Worm (Caenorhabditis elegans): Measurements from ENCODE around the gene T10G3.1.

T10G3.1 gene

DNA sequence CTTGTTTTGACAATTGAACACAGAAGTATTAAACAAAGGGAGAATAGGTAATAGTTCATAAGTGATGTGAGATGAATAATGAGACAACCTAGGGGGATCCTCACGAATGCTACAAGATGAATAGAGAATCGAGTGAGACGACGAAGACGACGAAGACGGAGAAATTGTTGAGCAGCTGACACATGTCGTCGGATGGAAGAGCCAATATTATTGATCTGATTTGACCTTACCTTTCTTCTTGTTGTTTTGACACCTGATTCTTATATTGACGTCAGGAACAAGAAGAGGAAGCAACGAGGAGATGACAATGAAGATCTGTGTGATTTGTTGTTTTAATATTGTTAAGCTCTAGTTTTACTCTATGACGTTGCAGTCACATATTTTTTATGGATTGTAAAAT lies at the start of gene T10G3.1:
TSS of gene T10G3.1 (minus strand) at position 213 of the 400 bp plus-strand sequence.
- TF ChIP-seq unc-62 (GFP tag; optimal IDR thresholded peaks at IDR 0.05): no peak

DNA sequence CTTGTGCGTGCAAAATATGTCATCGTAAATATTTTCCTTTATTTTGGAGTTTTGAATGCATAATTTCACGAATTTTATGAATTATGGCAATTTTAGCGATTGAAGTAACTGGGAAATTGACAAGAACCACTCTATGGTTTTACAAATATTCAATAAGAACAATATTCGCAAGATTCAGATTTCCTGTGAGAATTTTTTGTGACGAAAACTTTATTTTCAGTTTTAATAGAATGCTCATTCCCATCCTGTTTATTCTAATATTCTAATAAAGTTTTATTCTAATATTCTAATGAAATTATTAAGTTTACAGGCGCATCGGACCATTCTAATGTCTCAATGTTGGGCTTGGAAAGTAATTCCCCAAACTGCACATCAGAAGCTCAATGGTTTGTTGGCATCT lies 49.7 kb upstream of the T10G3.1 start, which contains the start of gene R11G10.3:
TSS of gene R11G10.3 (plus strand) at position 301 of the 400 bp plus-strand sequence.
- no peak for TF ChIP-seq unc-62 (GFP tag; optimal IDR thresholded peaks at IDR 0.05)

DNA sequence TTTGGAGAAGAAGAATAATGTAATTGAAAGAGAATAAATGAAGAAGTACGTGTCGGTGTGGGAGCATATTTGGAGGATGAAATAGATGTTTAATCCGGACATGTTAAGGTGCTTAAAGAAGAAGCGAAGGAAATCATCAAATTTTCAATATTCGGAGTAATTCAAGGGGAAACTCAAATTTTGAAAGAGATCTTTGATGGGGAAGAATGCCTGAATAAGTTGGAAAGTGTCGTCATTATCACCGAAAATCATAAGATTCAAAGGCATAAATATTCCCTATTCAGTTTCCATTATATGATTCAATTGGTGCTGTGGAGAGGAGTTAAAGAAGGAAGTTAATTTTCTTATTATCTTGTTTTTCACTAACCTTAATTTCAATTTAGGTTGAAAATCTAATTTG lies 41.6 kb upstream of the T10G3.1 start, which contains the start of gene semi-1:
TSS of gene semi-1 (minus strand) at position 101 of the 400 bp plus-strand sequence.
- TF ChIP-seq unc-62 (GFP tag; optimal IDR thresholded peaks at IDR 0.05): no peak

DNA sequence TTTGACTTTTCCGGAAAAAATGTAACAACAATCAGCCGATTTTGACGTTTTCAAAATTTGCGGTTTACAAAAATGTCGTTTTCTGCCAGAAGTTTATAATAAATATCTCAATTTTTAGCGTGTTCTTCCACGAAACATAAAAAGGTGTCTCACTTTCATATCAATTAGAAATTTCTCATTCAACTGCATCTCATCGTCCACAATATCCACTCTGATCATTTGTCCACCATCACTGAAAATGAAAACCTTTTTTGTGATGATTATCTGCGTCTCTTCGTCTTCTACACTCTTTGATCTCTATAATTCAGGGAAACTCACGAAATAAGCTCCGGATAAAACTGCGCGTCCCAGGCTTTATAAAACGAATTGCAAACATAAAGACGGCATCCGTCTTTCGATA lies 39.0 kb upstream of the T10G3.1 start:
- no peak for TF ChIP-seq unc-62 (GFP tag; optimal IDR thresholded peaks at IDR 0.05)

DNA sequence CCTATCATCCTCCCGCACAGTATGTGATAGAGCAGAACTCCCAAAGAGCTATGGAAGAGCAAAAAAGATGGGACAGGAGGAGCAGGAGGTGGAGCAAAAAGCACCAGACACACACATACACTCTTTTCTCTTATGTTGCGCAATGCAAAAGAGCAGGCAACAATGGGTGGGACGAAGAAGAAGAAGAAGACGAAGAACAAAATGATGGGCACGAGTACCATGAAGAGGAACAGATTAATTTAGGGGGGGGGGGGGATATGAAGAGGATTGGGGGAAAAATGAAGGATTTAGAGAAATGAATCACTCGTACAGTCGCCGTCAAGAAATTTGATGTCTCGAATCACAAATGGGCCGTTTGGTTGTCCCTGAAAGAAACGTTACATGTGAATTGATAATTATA lies 38.1 kb upstream of the T10G3.1 start, which contains the start of gene avr-15:
TSS of gene avr-15 (minus strand) at position 101 of the 400 bp plus-strand sequence.
- TF ChIP-seq unc-62 (GFP tag; optimal IDR thresholded peaks at IDR 0.05): no peak

DNA sequence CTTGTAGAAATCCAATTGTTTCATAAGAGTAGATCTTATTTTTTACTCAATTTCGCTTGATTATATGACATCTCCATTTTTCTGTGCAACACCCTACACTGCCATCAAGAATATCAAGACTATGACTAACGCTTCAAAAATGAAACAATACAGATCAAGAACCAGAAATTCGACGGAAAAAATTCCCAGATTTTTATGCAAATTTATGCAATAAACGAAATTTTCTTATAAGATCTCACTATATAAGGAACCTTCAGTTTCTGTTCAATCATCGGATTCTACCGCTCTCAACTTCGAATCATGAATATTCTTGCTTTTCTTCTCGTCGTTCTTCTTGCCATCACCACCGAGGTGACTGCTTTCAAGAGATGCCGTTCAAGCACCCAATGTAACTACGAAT lies 32.8 kb upstream of the T10G3.1 start, which contains the start of gene R11G10.4:
TSS of gene R11G10.4 (plus strand) at position 301 of the 400 bp plus-strand sequence.
- TF ChIP-seq unc-62 (GFP tag; optimal IDR thresholded peaks at IDR 0.05): no peak

DNA sequence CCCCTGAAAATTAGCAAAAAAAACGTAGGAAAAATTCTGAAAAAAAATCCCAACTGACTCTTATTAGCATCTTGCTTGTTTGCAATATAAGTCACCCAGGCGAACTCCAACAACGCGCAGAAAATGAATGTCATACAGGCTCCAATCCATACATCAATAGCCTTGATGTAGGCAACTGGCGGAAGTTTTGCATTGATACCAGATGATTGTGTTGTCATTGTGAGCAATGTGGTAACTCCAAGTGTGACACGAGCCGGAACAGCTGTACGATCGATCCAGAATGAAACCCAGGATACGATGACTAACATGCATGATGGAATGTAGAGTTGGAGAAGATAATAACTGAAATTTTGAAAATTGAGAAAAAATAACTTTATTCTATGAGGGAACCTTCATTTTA lies 25.7 kb upstream of the T10G3.1 start:
- TF ChIP-seq unc-62 (GFP tag; optimal IDR thresholded peaks at IDR 0.05): no peak

DNA sequence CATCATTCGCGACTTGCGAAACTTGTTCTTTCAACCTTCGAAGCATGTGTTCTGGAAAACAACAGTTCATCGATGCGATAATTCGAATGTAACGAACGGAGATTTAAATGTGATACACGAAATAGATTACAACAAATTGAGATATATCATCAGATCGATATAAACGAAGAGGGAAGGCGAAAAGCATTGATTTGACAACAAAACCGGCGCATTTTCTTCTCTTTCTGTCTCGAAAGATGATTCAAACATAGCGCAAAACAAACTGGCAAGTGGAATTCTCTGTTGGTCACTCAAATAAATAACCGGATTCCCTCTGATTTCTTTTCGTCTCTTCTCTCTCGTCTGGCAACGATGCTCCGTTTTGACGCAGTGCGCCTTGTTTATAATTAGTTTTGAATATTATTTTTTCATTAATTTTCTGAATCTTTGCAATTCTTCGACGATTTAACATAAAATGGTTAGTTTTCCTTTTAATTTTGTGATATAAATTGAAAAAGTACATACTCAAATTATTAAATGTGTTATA lies 23.9 kb upstream of the T10G3.1 start, which contains the start of the genes eea-1 and gut-2:
TSS of gene eea-1 (minus strand) at position 51 of the 526 bp plus-strand sequence.
TSS of gene gut-2 (plus strand) at position 369 of the 526 bp plus-strand sequence.
- no peak for TF ChIP-seq unc-62 (GFP tag; optimal IDR thresholded peaks at IDR 0.05)

DNA sequence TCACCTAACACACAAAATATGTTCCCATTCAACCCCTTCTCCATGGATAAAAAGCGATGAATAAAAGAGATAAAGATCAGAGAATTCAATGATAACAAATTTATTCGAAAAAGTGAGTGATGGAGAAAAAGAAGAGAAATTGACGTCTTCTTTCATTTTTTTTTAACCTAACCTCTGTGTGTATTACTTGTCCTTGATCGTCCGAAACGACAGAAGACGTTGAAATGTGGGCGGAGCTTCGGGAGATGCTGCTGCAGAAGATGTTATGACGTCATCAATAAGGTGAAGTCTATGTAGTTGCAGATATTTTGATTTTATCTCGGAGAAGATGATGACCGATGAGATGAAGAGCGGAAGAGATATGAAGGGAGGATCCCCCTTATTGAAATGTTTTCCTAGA lies 16.4 kb upstream of the T10G3.1 start, which contains the start of gene T10G3.3:
TSS of gene T10G3.3 (minus strand) at position 370 of the 400 bp plus-strand sequence.
- no peak for TF ChIP-seq unc-62 (GFP tag; optimal IDR thresholded peaks at IDR 0.05)

DNA sequence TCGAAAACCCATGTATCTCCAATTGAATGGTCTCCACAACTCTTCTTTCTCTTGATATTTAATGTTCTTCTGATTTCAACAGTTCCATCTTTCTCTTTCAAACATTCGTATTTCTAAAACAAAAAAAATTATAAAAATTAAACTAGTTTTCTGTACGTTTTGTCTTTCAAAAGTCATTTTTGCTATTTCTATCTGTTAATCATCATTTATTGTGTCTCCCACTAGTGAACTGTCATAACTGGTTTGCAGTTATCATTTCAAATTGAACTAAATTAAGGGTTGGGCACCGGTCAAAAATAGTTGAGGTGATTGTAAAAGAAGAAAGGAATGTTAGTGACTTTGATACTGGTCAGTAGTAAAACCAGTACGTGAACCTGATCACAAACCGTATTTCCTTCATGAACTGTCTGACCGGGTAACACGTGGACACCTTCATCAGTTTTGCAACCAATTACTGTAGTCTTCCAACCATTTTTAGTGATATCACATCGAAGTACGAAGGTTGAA lies 14.9 kb upstream of the T10G3.1 start:
- no peak for TF ChIP-seq unc-62 (GFP tag; optimal IDR thresholded peaks at IDR 0.05)

DNA sequence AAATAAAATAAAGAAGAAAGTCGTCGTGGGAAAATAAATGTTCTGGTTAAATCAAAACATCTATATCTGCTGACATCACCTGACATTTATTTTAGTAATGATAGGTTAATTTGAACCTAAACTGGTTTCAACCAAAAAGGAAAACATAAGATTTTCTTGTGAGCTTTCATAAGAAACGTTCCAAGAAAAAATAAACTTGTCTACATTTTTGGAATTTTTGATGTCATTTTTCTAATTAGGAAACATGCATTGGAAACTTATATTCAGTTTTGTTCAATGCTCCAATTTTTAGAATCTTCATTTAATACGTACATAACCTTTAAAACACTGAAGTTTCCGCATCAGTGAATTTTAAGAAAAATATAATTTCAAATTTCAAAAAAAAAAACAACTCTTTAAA lies 12.3 kb upstream of the T10G3.1 start:
- no peak for TF ChIP-seq unc-62 (GFP tag; optimal IDR thresholded peaks at IDR 0.05)

DNA sequence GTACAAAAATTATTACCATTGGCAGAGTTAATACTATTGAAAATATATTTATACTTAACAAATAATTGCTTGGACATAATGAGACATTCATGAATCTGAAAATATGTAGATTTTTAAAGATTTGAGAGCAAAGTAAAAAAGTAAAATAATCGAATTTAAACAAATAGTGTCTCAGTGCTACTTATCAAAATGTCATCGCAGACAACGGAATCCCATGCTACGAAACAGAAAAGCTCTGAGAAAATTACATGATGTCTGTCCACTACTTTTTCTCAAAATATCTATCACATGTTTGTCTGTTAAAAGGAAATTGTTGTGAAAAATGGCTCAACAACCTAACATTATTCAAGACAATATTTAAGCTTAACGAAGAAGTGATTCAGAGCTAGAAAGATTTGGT lies 10.9 kb upstream of the T10G3.1 start, which contains the start of gene T10G3.4:
TSS of gene T10G3.4 (minus strand) at position 101 of the 400 bp plus-strand sequence.
- no peak for TF ChIP-seq unc-62 (GFP tag; optimal IDR thresholded peaks at IDR 0.05)

DNA sequence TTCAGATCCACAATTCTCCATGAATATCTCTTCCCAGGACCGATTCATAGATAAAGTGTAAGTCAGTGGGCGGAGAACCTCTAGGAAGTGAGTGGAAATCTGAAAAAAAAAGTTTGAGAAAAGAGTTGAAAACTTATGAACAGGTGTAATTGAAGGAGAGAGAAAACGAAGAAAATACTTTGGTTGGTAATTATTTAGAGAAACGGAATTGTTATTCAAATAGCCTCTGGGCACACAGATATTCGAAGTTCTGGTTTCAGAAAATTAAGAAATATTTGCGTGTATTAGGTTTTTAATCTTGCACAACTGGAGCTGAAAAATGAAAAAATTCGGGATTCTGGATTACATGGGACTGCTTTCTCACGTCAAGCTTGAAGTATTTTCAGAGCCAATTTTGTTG lies 6.3 kb upstream of the T10G3.1 start, which contains the start of gene T10G3.2:
TSS of gene T10G3.2 (minus strand) at position 101 of the 400 bp plus-strand sequence.
- TF ChIP-seq unc-62 (GFP tag; optimal IDR thresholded peaks at IDR 0.05): no peak

DNA sequence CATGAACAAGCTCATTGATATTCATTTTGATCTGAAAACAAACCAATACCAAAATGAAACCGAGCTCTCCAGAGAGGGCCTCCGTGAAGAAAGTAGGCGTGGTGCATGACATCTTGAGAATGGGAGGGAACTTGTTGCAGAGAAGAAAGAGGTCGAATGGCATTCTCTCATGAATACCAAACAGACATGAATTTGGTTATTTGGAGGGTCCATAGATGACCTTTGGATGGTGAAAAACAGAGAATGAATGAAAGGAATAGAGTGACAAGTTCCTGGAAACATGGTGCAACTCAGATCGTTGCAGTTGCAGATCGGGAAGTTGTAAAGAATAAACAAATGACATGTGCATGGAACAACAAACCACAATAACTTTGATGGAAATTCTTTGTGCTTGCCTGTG lies 2.9 kb upstream of the T10G3.1 start, which contains the start of gene T10G3.8:
TSS of gene T10G3.8 (minus strand) at position 101 of the 400 bp plus-strand sequence.
- TF ChIP-seq unc-62 (GFP tag; optimal IDR thresholded peaks at IDR 0.05): no peak

DNA sequence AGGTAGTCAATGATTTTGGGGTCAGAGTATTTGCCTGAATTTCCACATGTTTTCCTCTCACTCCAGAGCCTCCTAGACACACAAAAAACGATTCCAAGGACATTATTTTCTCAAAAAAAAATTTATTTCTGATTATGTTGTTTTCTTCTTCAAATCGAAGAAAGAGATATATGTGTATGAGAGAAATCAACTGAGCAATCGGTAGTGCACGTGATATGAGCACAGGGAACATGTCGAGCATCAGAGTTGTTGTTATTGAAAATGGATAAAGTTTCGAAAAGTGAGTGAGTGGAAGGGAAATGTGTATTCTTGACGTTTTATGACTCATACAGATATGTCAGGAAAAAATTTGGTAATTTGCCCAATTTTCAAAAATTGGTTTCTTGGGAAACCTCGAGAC lies 1.4 kb downstream of the T10G3.1 start:
- no peak for TF ChIP-seq unc-62 (GFP tag; optimal IDR thresholded peaks at IDR 0.05)

DNA sequence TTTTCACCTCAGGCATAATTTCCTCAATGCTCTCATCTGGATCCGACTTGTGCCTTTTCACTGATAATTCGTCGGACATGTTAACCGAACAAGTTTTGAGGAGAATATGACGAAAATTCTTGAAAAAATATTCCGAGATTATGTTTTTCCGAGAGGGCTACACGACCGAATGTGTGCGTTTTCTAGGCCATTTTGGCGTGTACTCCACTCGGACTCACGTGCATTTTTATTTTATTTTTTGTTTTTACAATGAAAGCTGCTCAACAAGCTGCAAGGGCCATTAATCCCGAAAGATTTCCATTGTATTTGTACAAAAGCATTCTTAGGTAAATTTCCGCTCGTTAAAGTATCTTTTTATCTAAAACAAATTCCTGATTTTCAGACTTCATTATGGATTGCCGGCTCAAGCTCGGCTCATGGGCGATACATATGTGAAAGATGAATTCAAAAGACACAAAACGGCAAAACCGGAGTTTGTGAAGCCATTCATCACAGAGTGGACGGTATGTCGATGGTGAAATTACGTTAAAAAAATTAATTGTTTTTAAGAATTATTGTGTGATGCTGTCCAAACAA lies 5.2 kb downstream of the T10G3.1 start, which contains the start of the genes F25H9.6 and F25H9.7:
TSS of gene F25H9.6 (minus strand) at position 172 of the 576 bp plus-strand sequence.
TSS of gene F25H9.7 (plus strand) at position 187 of the 576 bp plus-strand sequence.
- TF ChIP-seq unc-62 (GFP tag; optimal IDR thresholded peaks at IDR 0.05): no peak
